Worm (Caenorhabditis elegans): Measurements from ENCODE around the gene ift-74.

ce11 chrII:6681478-6681877, 1.7 kb downstream of the ift-74 start:
- TF ChIP-seq cog-1 (tag; optimal IDR thresholded peaks at IDR 0.05), result no peak
- TF ChIP-seq med-1 (GFP tag; optimal IDR thresholded peaks at IDR 0.05; ENCODE audit: insufficient read depth), result no peak
- no peak for TF ChIP-seq T22C8.4 (GFP tag; IDR thresholded peaks at IDR 0.05)
- no peak for TF ChIP-seq flt-1 (GFP tag; IDR thresholded peaks at IDR 0.05)

Measured in whole organism, midembryonic.